Worm (Caenorhabditis elegans) whole organism, L4/young adult: ENCODE results near the gene idpp-11.

Source experiments
- dao-5 ChIP-seq: sonication (generic microtip); optimal IDR thresholded peaks from 2 replicates; lab custom pipeline; 2016; ENCODE audit warnings: missing genotype, missing genetic modification characterization, moderate library complexity, missing compliant biosample characterization
- him-1 ChIP-seq: sonication (generic microtip); optimal IDR thresholded peaks from 2 replicates; lab custom pipeline; 2016; ENCODE audit warnings: missing genotype, missing genetic modification reagents, missing genetic modification characterization, missing compliant biosample characterization

- TF ChIP-seq him-1 (tag; lab: Kevin White, UChicago) (no peak), dao-5 (no peak)
These were observed 42.0 kb upstream of the idpp-11 start for ce11 chrX:7800370-7800769.
